Worm (Caenorhabditis elegans): ENCODE measurements around the gene F02E11.4.

F02E11.4 gene

DNA sequence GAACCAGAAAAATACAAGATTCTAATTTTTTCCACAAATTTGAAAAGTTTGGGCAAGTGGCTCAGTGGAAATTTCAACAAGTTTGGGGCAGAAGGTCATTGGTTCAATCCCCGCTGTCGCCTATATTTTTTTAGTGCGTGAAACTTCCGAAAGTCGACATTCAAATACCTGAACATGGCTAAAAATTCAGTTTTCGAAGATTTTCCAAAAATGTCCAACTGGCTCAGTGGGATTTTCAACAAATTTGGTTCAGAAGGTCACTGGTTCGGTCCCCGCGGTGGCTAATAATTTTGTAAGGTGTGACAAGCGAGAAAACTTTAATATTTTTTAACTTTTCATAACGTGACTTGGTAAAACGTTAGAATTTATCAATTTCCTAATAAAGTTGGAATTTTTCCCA is 12.9 kb downstream of the F02E11.4 start:
- TF ChIP-seq rpc-1 (optimal IDR thresholded peaks at IDR 0.05) (no peak), rpc-1 (tag; optimal IDR thresholded peaks at IDR 0.05) (peak; percentile 58), tbp1 (GFP tag; optimal IDR thresholded peaks at IDR 0.05) (peak; percentile 67), B0261.1 (tag; optimal IDR thresholded peaks at IDR 0.05) (peak; percentile 44), mcd-1 (GFP tag; IDR thresholded peaks at IDR 0.05) (no peak)

ce11 chrII:3262504-3262903 is 15.1 kb downstream of the F02E11.4 start, which contains the start of gene F02E11.2:
Gene F02E11.2, plus strand, starts transcription at chrII:3262804.
- TF ChIP-seq repo-1 (tag; optimal IDR thresholded peaks at IDR 0.05) (no peak), dox-1 (GFP tag; IDR thresholded peaks at IDR 0.05) (no peak), F57C9.4 (tag; optimal IDR thresholded peaks at IDR 0.05) (no peak), rpc-1 (optimal IDR thresholded peaks at IDR 0.05) (no peak), rpc-1 (tag; optimal IDR thresholded peaks at IDR 0.05) (peak; percentile 33)

ce11 chrII:3259254-3259653 is 18.3 kb downstream of the F02E11.4 start, which contains the start of gene gcy-19:
Gene gcy-19, minus strand, starts transcription at chrII:3259354.
- TF ChIP-seq atf-7 (tag; optimal IDR thresholded peaks at IDR 0.05) (no peak), chd-7 (tag; optimal IDR thresholded peaks at IDR 0.05) (no peak), B0261.1 (tag; optimal IDR thresholded peaks at IDR 0.05) (no peak), die-1 (tag; optimal IDR thresholded peaks at IDR 0.05) (no peak), pbrm-1 (GFP tag; IDR thresholded peaks at IDR 0.05) (no peak), gei-17 (GFP tag; optimal IDR thresholded peaks at IDR 0.05) (no peak), nfya-1 (tag; optimal IDR thresholded peaks at IDR 0.05; ENCODE audit: borderline replicate concordance, insufficient read depth) (no peak), ceh-79 (tag; optimal IDR thresholded peaks at IDR 0.05) (no peak), unc-130 (GFP tag; optimal IDR thresholded peaks at IDR 0.05) (no peak), sea-2 (GFP tag; IDR thresholded peaks at IDR 0.05) (no peak), unc-62 (GFP tag; optimal IDR thresholded peaks at IDR 0.05) (no peak), F39B2.1 (GFP tag; IDR thresholded peaks at IDR 0.05) (no peak), pha-4 (tag; optimal IDR thresholded peaks at IDR 0.05) (no peak), mel-28 (tag; optimal IDR thresholded peaks at IDR 0.05; ENCODE audit: borderline replicate concordance) (no peak), Y53G8AR.9 (GFP tag; conservative IDR thresholded peaks at IDR 0.05) (no peak), F52B5.7 (tag; optimal IDR thresholded peaks at IDR 0.05) (no peak), C06A6.2 (GFP tag; conservative IDR thresholded peaks at IDR 0.05) (no peak), ceh-100 (GFP tag; IDR thresholded peaks at IDR 0.05) (no peak), mes-4 (tag; optimal IDR thresholded peaks at IDR 0.05) (no peak), zfh-2 (GFP tag; conservative IDR thresholded peaks at IDR 0.05) (no peak)

DNA sequence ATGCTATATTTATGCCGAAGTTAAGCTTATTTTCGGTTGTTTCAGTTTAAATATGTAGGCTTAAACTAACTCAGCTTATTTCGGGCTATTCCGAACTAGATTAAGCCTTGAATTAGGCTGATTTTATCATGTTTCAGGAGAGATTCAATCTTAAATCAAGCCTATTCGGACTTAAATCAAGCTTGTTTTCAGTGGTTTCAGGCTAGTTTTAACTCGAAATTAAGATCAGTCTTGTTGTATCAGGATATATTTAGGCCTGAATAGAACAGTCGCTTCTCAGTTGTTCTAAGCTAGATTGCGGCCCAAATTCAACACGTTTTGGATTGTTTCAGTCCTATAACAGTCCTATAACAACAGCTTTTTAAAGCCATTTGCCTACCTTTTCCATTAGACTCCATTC is 25.8 kb downstream of the F02E11.4 start:
- no peak for TF ChIP-seq pbrm-1 (GFP tag; IDR thresholded peaks at IDR 0.05)
- TF ChIP-seq lsl-1 (GFP tag; optimal IDR thresholded peaks at IDR 0.05): no peak
- TF ChIP-seq B0019.2 (GFP tag; conservative IDR thresholded peaks at IDR 0.05): no peak
- no peak for TF ChIP-seq F37B4.10 (GFP tag; IDR thresholded peaks at IDR 0.05)
- TF ChIP-seq let-526 (GFP tag; IDR thresholded peaks at IDR 0.05): no peak
- TF ChIP-seq mel-28 (tag; optimal IDR thresholded peaks at IDR 0.05; ENCODE audit: borderline replicate concordance): no peak
- TF ChIP-seq tbx-9 (tag; optimal IDR thresholded peaks at IDR 0.05; ENCODE audit: borderline replicate concordance): no peak
- TF ChIP-seq lin-35 (GFP tag; optimal IDR thresholded peaks at IDR 0.05): no peak
- TF ChIP-seq ceh-58 (GFP tag; IDR thresholded peaks at IDR 0.05): no peak
- TF ChIP-seq ztf-25 (GFP tag; IDR thresholded peaks at IDR 0.05): no peak
- no peak for TF ChIP-seq atf-7 (tag; optimal IDR thresholded peaks at IDR 0.05)
- no peak for TF ChIP-seq chd-7 (tag; optimal IDR thresholded peaks at IDR 0.05)
- TF ChIP-seq Y53G8AR.9 (GFP tag; conservative IDR thresholded peaks at IDR 0.05): no peak
- no peak for TF ChIP-seq nhr-120 (GFP tag; IDR thresholded peaks at IDR 0.05)
- no peak for TF ChIP-seq rpc-1 (optimal IDR thresholded peaks at IDR 0.05)
- no peak for TF ChIP-seq rpc-1 (tag; optimal IDR thresholded peaks at IDR 0.05)
- TF ChIP-seq ceh-79 (tag; optimal IDR thresholded peaks at IDR 0.05): no peak
- no peak for TF ChIP-seq T07F8.4 (tag; optimal IDR thresholded peaks at IDR 0.05)
- no peak for TF ChIP-seq hmg-1.2 (GFP tag; IDR thresholded peaks at IDR 0.05)

All from whole organism, young adult.